Fruit fly (Drosophila melanogaster) whole organism, embryonic: ENCODE measurements around the gene CG32448.

Experiments
- Asciz ChIP-seq: fragments of 200-800 bp; sonication (Bioruptor generic); optimal IDR thresholded peaks from 2 replicates; lab custom pipeline; 2017; ENCODE audit warnings: missing biosample characterization, mild to moderate bottlenecking, missing genetic modification characterization, missing genetic modification reagents
- BEAF-32 ChIP-seq: fragments of 200-800 bp; sonication (Bioruptor generic); optimal IDR thresholded peaks from 3 replicates; lab custom pipeline; 2017; ENCODE audit warnings: missing biosample characterization, missing genetic modification characterization, mild to moderate bottlenecking, moderate library complexity, missing genetic modification reagents
- CG10462 ChIP-seq: fragments of 200-800 bp; sonication (Bioruptor generic); optimal IDR thresholded peaks from 2 replicates; lab custom pipeline; 2016; ENCODE audit warnings: missing biosample characterization, missing genetic modification characterization
- CG10654 ChIP-seq: fragments of 200-800 bp; sonication (Bioruptor generic); optimal IDR thresholded peaks from 2 replicates; lab custom pipeline; 2016; ENCODE audit warnings: missing biosample characterization, missing genetic modification characterization
- CG11456 ChIP-seq: fragments of 200-800 bp; sonication (Bioruptor generic); IDR thresholded peaks from 3 replicates; pipeline ENCODE4 v1.3.6; 2022; ENCODE audit warnings: missing biosample characterization, missing genetic modification characterization
- CG12104 ChIP-seq: fragments of 200-800 bp; sonication (Bioruptor generic); optimal IDR thresholded peaks from 3 replicates; lab custom pipeline; 2016; ENCODE audit warnings: missing biosample characterization, missing genetic modification characterization
- CG12942 ChIP-seq: fragments of 200-800 bp; sonication (Bioruptor generic); optimal IDR thresholded peaks from 3 replicates; lab custom pipeline; 2016; ENCODE audit warnings: missing biosample characterization, missing genetic modification characterization
- CG13296 ChIP-seq: fragments of 200-800 bp; sonication (Bioruptor generic); optimal IDR thresholded peaks from 3 replicates; lab custom pipeline; 2018; ENCODE audit warnings: missing biosample characterization, mild to moderate bottlenecking, missing genetic modification characterization
- CG15514 ChIP-seq: fragments of 200-800 bp; sonication (Bioruptor generic); optimal IDR thresholded peaks from 3 replicates; lab custom pipeline; 2017; ENCODE audit warnings: missing biosample characterization, missing genetic modification characterization, mild to moderate bottlenecking, moderate library complexity, missing genetic modification reagents
- CG16813 ChIP-seq: fragments of 200-800 bp; sonication (Bioruptor generic); IDR thresholded peaks from 3 replicates; pipeline ENCODE4 v1.3.6; 2022; ENCODE audit warnings: missing biosample characterization, missing genetic modification characterization; ENCODE audit not compliant: partially characterized antibody
- CG16863 ChIP-seq: fragments of 200-800 bp; sonication (Bioruptor generic); optimal IDR thresholded peaks from 3 replicates; lab custom pipeline; 2016; ENCODE audit warnings: missing biosample characterization, missing genetic modification characterization
- CG18599 ChIP-seq: fragments of 200-800 bp; sonication (Bioruptor generic); optimal IDR thresholded peaks from 3 replicates; lab custom pipeline; 2017; ENCODE audit warnings: missing biosample characterization, missing genetic modification characterization, mild to moderate bottlenecking, moderate library complexity, missing genetic modification reagents
- CG2116 ChIP-seq: fragments of 200-800 bp; sonication (Bioruptor generic); optimal IDR thresholded peaks from 3 replicates; lab custom pipeline; 2018; ENCODE audit warnings: missing biosample characterization, mild to moderate bottlenecking, missing genetic modification characterization
- CG2202 ChIP-seq: fragments of 200-800 bp; sonication (Bioruptor generic); optimal IDR thresholded peaks from 2 replicates; lab custom pipeline; 2018; ENCODE audit warnings: missing biosample characterization, mild to moderate bottlenecking, missing genetic modification characterization
- CG30431 ChIP-seq: fragments of 200-800 bp; sonication (Bioruptor generic); optimal IDR thresholded peaks from 2 replicates; lab custom pipeline; 2017; ENCODE audit warnings: missing biosample characterization, missing genetic modification characterization
- CG31365 ChIP-seq: fragments of 200-800 bp; sonication (Bioruptor generic); optimal IDR thresholded peaks from 2 replicates; lab custom pipeline; 2018; ENCODE audit warnings: missing biosample characterization, mild to moderate bottlenecking, missing genetic modification characterization
- CG31441 ChIP-seq: fragments of 200-800 bp; sonication (Bioruptor generic); IDR thresholded peaks from 2 replicates; pipeline ENCODE4 v1.3.6; 2022; ENCODE audit warnings: missing biosample characterization, missing genetic modification characterization
- CG34422 ChIP-seq: fragments of 200-800 bp; sonication (Bioruptor generic); IDR thresholded peaks from 3 replicates; pipeline ENCODE4 v1.3.6; 2022; ENCODE audit warnings: missing biosample characterization, missing genetic modification characterization
- CG43689 ChIP-seq: fragments of 200-800 bp; sonication (Bioruptor generic); IDR thresholded peaks from 2 replicates; pipeline ENCODE4 v1.3.6; 2022; ENCODE audit warnings: missing biosample characterization, missing genetic modification characterization
- CG4820 ChIP-seq: fragments of 200-800 bp; sonication (Bioruptor generic); optimal IDR thresholded peaks from 3 replicates; lab custom pipeline; 2016; ENCODE audit warnings: missing biosample characterization, missing genetic modification characterization
- CG6791 ChIP-seq: fragments of 200-800 bp; sonication (Bioruptor generic); IDR thresholded peaks from 3 replicates; pipeline ENCODE4 v1.3.6; 2022; ENCODE audit warnings: missing biosample characterization, missing genetic modification characterization; ENCODE audit not compliant: partially characterized antibody
- CG8765 ChIP-seq: fragments of 200-800 bp; sonication (Bioruptor generic); IDR thresholded peaks from 2 replicates; pipeline ENCODE4 v1.3.6; 2022; ENCODE audit warnings: missing biosample characterization, missing genetic modification characterization
- CG9817 ChIP-seq: fragments of 200-800 bp; sonication (Bioruptor generic); optimal IDR thresholded peaks from 2 replicates; lab custom pipeline; 2018; ENCODE audit warnings: missing biosample characterization, mild to moderate bottlenecking, missing genetic modification characterization, moderate library complexity
- CG9932 ChIP-seq: fragments of 200-800 bp; sonication (Bioruptor generic); IDR thresholded peaks from 2 replicates; pipeline ENCODE4 v1.3.6; 2022; ENCODE audit warnings: missing biosample characterization, missing genetic modification characterization
- Dref ChIP-seq: fragments of 200-800 bp; sonication (Bioruptor generic); IDR thresholded peaks from 2 replicates; pipeline ENCODE4 v1.3.6; 2022; ENCODE audit warnings: missing biosample characterization, missing genetic modification characterization
- Ets97D ChIP-seq: fragments of 200-800 bp; sonication (Bioruptor generic); optimal IDR thresholded peaks from 3 replicates; lab custom pipeline; 2016; ENCODE audit warnings: missing biosample characterization, missing genetic modification characterization
- HmgZ ChIP-seq: fragments of 200-800 bp; sonication (Bioruptor generic); optimal IDR thresholded peaks from 2 replicates; lab custom pipeline; 2018; ENCODE audit warnings: missing biosample characterization, mild to moderate bottlenecking, missing genetic modification characterization
- Meics ChIP-seq: fragments of 200-800 bp; sonication (Bioruptor generic); optimal IDR thresholded peaks from 2 replicates; lab custom pipeline; 2017; ENCODE audit warnings: missing biosample characterization, mild to moderate bottlenecking, missing genetic modification characterization
- Poxn ChIP-seq: fragments of 200-800 bp; sonication (Bioruptor generic); IDR thresholded peaks from 2 replicates; pipeline ENCODE4 v1.3.6; 2022; ENCODE audit warnings: missing biosample characterization, missing genetic modification characterization
- abd-A ChIP-seq: fragments of 200-800 bp; sonication (Bioruptor generic); optimal IDR thresholded peaks from 3 replicates; lab custom pipeline; 2019; ENCODE audit warnings: missing biosample characterization, mild to moderate bottlenecking, missing genetic modification characterization, moderate library complexity
- amos ChIP-seq: fragments of 200-800 bp; sonication (Bioruptor generic); IDR thresholded peaks from 2 replicates; pipeline ENCODE4 v1.3.6; 2022; ENCODE audit warnings: missing biosample characterization, missing genetic modification characterization; ENCODE audit not compliant: partially characterized antibody
- caup ChIP-seq: fragments of 200-800 bp; sonication (Bioruptor generic); optimal IDR thresholded peaks from 3 replicates; lab custom pipeline; 2017; ENCODE audit warnings: missing biosample characterization, mild to moderate bottlenecking, missing genetic modification characterization, moderate library complexity; ENCODE audit not compliant: severe bottlenecking
- corto ChIP-seq: fragments of 200-800 bp; sonication (Bioruptor generic); optimal IDR thresholded peaks from 2 replicates; lab custom pipeline; 2016; ENCODE audit warnings: missing biosample characterization, mild to moderate bottlenecking, missing genetic modification characterization, moderate library complexity
- crol ChIP-seq: fragments of 200-800 bp; sonication (Bioruptor generic); IDR thresholded peaks from 2 replicates; pipeline ENCODE4 v1.3.6; 2022; ENCODE audit warnings: missing biosample characterization, missing genetic modification characterization
- dmrt11E ChIP-seq: fragments of 200-800 bp; sonication (Bioruptor generic); optimal IDR thresholded peaks from 3 replicates; lab custom pipeline; 2018; ENCODE audit warnings: missing biosample characterization, mild to moderate bottlenecking, missing genetic modification characterization, moderate library complexity
- dpn ChIP-seq, 2 experiments: fragments of 200-800 bp; sonication (Bioruptor generic); optimal IDR thresholded peaks; 3 replicates each; lab custom pipeline; 2016; ENCODE audit warnings: missing biosample characterization in 2 of 2, missing genetic modification characterization in 2 of 2
- eyg ChIP-seq: fragments of 200-800 bp; sonication (Bioruptor generic); optimal IDR thresholded peaks from 3 replicates; lab custom pipeline; 2016; ENCODE audit warnings: missing biosample characterization, missing genetic modification characterization
- lab ChIP-seq: fragments of 200-800 bp; sonication (Bioruptor generic); optimal IDR thresholded peaks from 3 replicates; lab custom pipeline; 2017; ENCODE audit warnings: missing biosample characterization, missing genetic modification characterization, mild to moderate bottlenecking, moderate library complexity, missing genetic modification reagents
- lilli ChIP-seq: fragments of 200-800 bp; sonication (Bioruptor generic); optimal IDR thresholded peaks from 3 replicates; lab custom pipeline; 2016; ENCODE audit warnings: missing biosample characterization, missing genetic modification characterization
- mirr ChIP-seq: fragments of 200-800 bp; sonication (Bioruptor generic); optimal IDR thresholded peaks from 3 replicates; lab custom pipeline; 2018; ENCODE audit warnings: missing biosample characterization, mild to moderate bottlenecking, missing genetic modification characterization
- pb ChIP-seq: fragments of 200-800 bp; sonication (Bioruptor generic); optimal IDR thresholded peaks from 3 replicates; lab custom pipeline; 2016; ENCODE audit warnings: missing biosample characterization, missing genetic modification characterization
- phol ChIP-seq: fragments of 200-800 bp; sonication (Bioruptor generic); optimal IDR thresholded peaks from 3 replicates; lab custom pipeline; 2018; ENCODE audit warnings: missing biosample characterization, mild to moderate bottlenecking, missing genetic modification characterization, moderate library complexity
- pros ChIP-seq: fragments of 200-800 bp; sonication (Bioruptor generic); optimal IDR thresholded peaks from 3 replicates; lab custom pipeline; 2019; ENCODE audit warnings: missing biosample characterization, mild to moderate bottlenecking, missing genetic modification characterization, moderate library complexity
- rib ChIP-seq: fragments of 200-800 bp; sonication (Bioruptor generic); IDR thresholded peaks from 2 replicates; pipeline ENCODE4 v1.3.6; 2022; ENCODE audit warnings: missing biosample characterization, missing genetic modification characterization
- salm ChIP-seq: fragments of 200-800 bp; sonication (Bioruptor generic); optimal IDR thresholded peaks from 2 replicates; lab custom pipeline; 2018; ENCODE audit warnings: missing biosample characterization, mild to moderate bottlenecking, missing genetic modification characterization
- sens-2 ChIP-seq: fragments of 200-800 bp; sonication (Bioruptor generic); IDR thresholded peaks from 2 replicates; pipeline ENCODE4 v1.3.6; 2022; ENCODE audit warnings: missing biosample characterization, missing genetic modification characterization
- sob ChIP-seq: fragments of 200-800 bp; sonication (Bioruptor generic); IDR thresholded peaks from 2 replicates; pipeline ENCODE4 v1.3.6; 2022; ENCODE audit warnings: missing biosample characterization, missing genetic modification characterization
- usp ChIP-seq: fragments of >200 bp; optimal IDR thresholded peaks from 2 replicates; lab custom pipeline; 2017; ENCODE audit warnings: missing biosample characterization, missing genetic modification characterization

CG32448 gene

DNA sequence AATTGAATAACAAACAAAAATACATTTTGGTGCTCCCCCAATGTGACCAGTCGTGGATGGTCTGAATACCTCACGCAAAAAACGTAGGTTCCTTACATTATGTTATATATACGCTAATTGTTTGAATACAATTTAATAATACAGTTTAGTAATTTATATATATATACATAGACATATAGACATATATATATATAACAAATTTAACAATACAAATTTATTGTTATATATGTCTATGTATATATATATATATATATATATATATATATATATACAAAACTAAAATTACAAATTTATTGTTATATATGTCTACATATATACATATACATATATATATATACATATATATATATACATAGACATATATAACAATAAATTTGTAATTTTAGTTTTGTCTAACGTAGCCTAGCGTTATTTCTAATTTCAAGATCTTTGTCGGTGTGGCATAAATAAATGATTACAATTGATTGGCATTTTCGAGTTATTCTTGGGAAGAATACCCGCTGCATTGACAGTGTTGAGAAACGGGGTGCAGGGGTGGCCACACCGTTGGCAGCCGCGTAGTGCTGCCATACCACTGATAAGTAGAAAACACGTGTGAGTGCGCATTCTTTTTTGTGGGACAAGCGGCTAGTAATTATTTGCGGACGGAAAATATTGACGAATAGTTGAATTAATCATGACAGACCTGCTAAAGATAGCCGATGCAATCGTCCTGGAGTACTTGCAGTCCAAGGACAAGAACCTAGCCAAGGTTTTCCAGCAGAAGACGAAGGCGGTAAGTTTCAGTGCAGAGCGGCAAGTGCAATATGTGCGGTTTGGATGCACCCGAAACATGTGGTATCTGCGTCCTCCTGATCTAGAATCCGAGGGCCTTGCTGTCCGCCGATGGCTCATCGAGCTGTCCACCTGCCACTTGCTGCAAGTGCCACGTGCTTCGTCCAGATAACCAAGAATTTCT, 4.2 kb upstream of the CG32448 start, which contains the start of the genes CG7148 and Nopp140 (continued):
- TF ChIP-seq CG10654 (GFP tag; lab: Kevin White, UChicago), result peak; percentile 48
- TF ChIP-seq eyg (GFP tag; lab: Kevin White, UChicago), result peak; percentile 10
- no peak for TF ChIP-seq Asciz (GFP tag; lab: Kevin White, UChicago)
- peak; percentile 76 for TF ChIP-seq CG4820 (GFP tag; lab: Kevin White, UChicago)
- peak; percentile 34; the same call in 1 of the 2 replicates for TF ChIP-seq rib (GFP tag; lab: Robert Waterston, UW)
- peak; percentile 53 for TF ChIP-seq CG2116 (GFP tag; lab: Kevin White, UChicago)
- no peak for TF ChIP-seq abd-A (tag; lab: Kevin White, UChicago)
- TF ChIP-seq CG6791, result no peak
- peak; percentile 89 for TF ChIP-seq CG9932 (GFP tag; lab: Robert Waterston, UW)
- peak; percentile 51; the same call in 1 of the 2 replicates for TF ChIP-seq CG8765 (GFP tag; lab: Robert Waterston, UW)
- peak; percentile 77 for TF ChIP-seq CG15514 (GFP tag; lab: Kevin White, UChicago)
- no peak for TF ChIP-seq sens-2 (GFP tag; lab: Robert Waterston, UW)
- peak; percentile 71 for TF ChIP-seq mirr (GFP tag; lab: Kevin White, UChicago)
- no peak for TF ChIP-seq CG16863
- TF ChIP-seq CG13296 (GFP tag; lab: Kevin White, UChicago), result peak; percentile 46
- TF ChIP-seq amos (GFP tag; lab: Robert Waterston, UW), result peak; percentile 34; the same call in 1 of the 2 replicates
- peak; percentile 70 for TF ChIP-seq CG12942 (GFP tag; lab: Kevin White, UChicago)
- peak; percentile 17; the same call in 1 of the 2 replicates for TF ChIP-seq CG43689
- TF ChIP-seq CG30431 (GFP tag; lab: Kevin White, UChicago), result peak; percentile 34
- TF ChIP-seq sob (GFP tag; lab: Robert Waterston, UW), result peak; percentile 80
- peak; percentile 71 for TF ChIP-seq caup (GFP tag; lab: Kevin White, UChicago)
- TF ChIP-seq pros (GFP tag; lab: Kevin White, UChicago), result no peak
- peak; percentile 62 to 70 for TF ChIP-seq dpn (GFP tag; optimal IDR thresholded peaks at IDR 0.05; lab: Kevin White, UChicago)
- peak; percentile 19 for TF ChIP-seq pb (GFP tag; lab: Kevin White, UChicago)
- peak; percentile 42 for TF ChIP-seq dmrt11E (tag; lab: Kevin White, UChicago)
- TF ChIP-seq lab, result peak; percentile 84
- peak; percentile 44 for TF ChIP-seq Dref (GFP tag; lab: Robert Waterston, UW)
- peak; percentile 89 for TF ChIP-seq Ets97D (GFP tag; lab: Kevin White, UChicago)
- no peak for TF ChIP-seq CG12104 (GFP tag; lab: Kevin White, UChicago)
- no peak for TF ChIP-seq CG2202 (tag; lab: Kevin White, UChicago)
- TF ChIP-seq BEAF-32 (GFP tag; lab: Kevin White, UChicago), result peak; percentile 40
- TF ChIP-seq CG31365, result no peak
- peak; percentile 75 for TF ChIP-seq CG18599 (GFP tag; lab: Kevin White, UChicago)
- no peak for TF ChIP-seq CG10462
- peak; percentile 79 for TF ChIP-seq CG11456
- TF ChIP-seq usp (GFP tag; lab: Kevin White, UChicago), result no peak
- TF ChIP-seq lilli (GFP tag; lab: Kevin White, UChicago), result peak; percentile 70
- peak; percentile 66 for TF ChIP-seq Meics (GFP tag; lab: Kevin White, UChicago)
- peak; percentile 67 for TF ChIP-seq CG9817 (tag; lab: Kevin White, UChicago)
- peak; percentile 59 for TF ChIP-seq phol
- TF ChIP-seq CG34422 (GFP tag; lab: Robert Waterston, UW), result peak; percentile 91
- TF ChIP-seq corto (GFP tag; lab: Kevin White, UChicago), result no peak
- peak; percentile 83 for TF ChIP-seq HmgZ (tag; lab: Kevin White, UChicago)
- no peak for TF ChIP-seq crol (GFP tag; lab: Robert Waterston, UW)
- no peak for TF ChIP-seq salm
- TF ChIP-seq Poxn (GFP tag; lab: Robert Waterston, UW), result no peak
- peak; percentile 40; the same call in 1 of the 3 replicates for TF ChIP-seq CG16813
- TF ChIP-seq CG31441 (GFP tag; lab: Robert Waterston, UW), result peak; percentile 61
